Fruit fly (Drosophila melanogaster) whole organism, wandering third instar larva: ENCODE data around the gene mRpS11.

Experiments
- Abd-B ChIP-seq: fragments of >200 bp; optimal IDR thresholded peaks from 2 replicates; lab custom pipeline; 2017; ENCODE audit warnings: missing biosample characterization, missing genetic modification characterization
- CG32264 ChIP-seq: fragments of 200-800 bp; sonication (Bioruptor generic); optimal IDR thresholded peaks from 2 replicates; lab custom pipeline; 2016; ENCODE audit warnings: missing biosample characterization, missing genetic modification characterization
- CG9705 ChIP-seq: fragments of 200-800 bp; sonication (Bioruptor generic); optimal IDR thresholded peaks from 2 replicates; lab custom pipeline; 2018; ENCODE audit warnings: missing biosample characterization, mild to moderate bottlenecking, missing genetic modification characterization
- Dfd ChIP-seq: fragments of >200 bp; optimal IDR thresholded peaks from 2 replicates; lab custom pipeline; 2017; ENCODE audit warnings: missing biosample characterization, missing genetic modification characterization
- Dif ChIP-seq: fragments of 200-275, 200-300 bp; sonication (Bioruptor generic); optimal IDR thresholded peaks from 2 replicates; lab custom pipeline; 2018; ENCODE audit warnings: missing biosample characterization, missing genetic modification characterization; ENCODE audit not compliant: partially characterized antibody
- GATAd ChIP-seq: sonication (Bioruptor generic); optimal IDR thresholded peaks from 2 replicates; lab custom pipeline; 2016; ENCODE audit warnings: missing biosample characterization, missing genetic modification characterization
- HLH106 ChIP-seq: fragments of 200-800 bp; optimal IDR thresholded peaks from 3 replicates; lab custom pipeline; 2019; ENCODE audit warnings: missing biosample characterization, mild to moderate bottlenecking, missing genetic modification characterization, moderate library complexity
- Hr78 ChIP-seq: fragments of >200 bp; optimal IDR thresholded peaks from 2 replicates; lab custom pipeline; 2017; ENCODE audit warnings: missing biosample characterization, missing genetic modification characterization
- Hr83 ChIP-seq: fragments of 200-300 bp; sonication (Bioruptor generic); optimal IDR thresholded peaks from 2 replicates; lab custom pipeline; 2016; ENCODE audit warnings: missing biosample characterization, mild to moderate bottlenecking, missing genetic modification characterization, moderate library complexity; ENCODE audit not compliant: poor library complexity, severe bottlenecking
- Jra ChIP-seq: sonication (Bioruptor generic); optimal IDR thresholded peaks from 2 replicates; lab custom pipeline; 2016; ENCODE audit warnings: missing biosample characterization, missing genetic modification characterization
- Mio ChIP-seq: sonication (Bioruptor generic); optimal IDR thresholded peaks from 2 replicates; lab custom pipeline; 2016; ENCODE audit warnings: missing biosample characterization, missing genetic modification characterization
- Myc ChIP-seq: fragments of >200 bp; optimal IDR thresholded peaks from 2 replicates; lab custom pipeline; 2017
- N ChIP-seq: fragments of >200 bp; optimal IDR thresholded peaks from 2 replicates; lab custom pipeline; 2018; ENCODE audit warnings: missing biosample characterization, missing external identifiers, missing genetic modification characterization
- OdsH ChIP-seq: fragments of 200-800 bp; sonication (Bioruptor generic); optimal IDR thresholded peaks from 2 replicates; lab custom pipeline; 2016; ENCODE audit warnings: missing biosample characterization, mild to moderate bottlenecking, missing genetic modification characterization
- Rel ChIP-seq, 2 experiments: fragments of 200-800 bp; sonication (Bioruptor generic) in 1 of 2; optimal IDR thresholded peaks; 2 replicates in 1 of 2; 3 replicates in 1 of 2; lab custom pipeline; 2016 to 2019; ENCODE audit warnings: mild to moderate bottlenecking in 2 of 2, missing biosample characterization in 2 of 2, missing genetic modification characterization in 2 of 2, moderate library complexity in 1 of 2
- Sp1 ChIP-seq: fragments of 200-800 bp; sonication (Bioruptor generic); optimal IDR thresholded peaks from 3 replicates; lab custom pipeline; 2019; ENCODE audit warnings: missing biosample characterization, mild to moderate bottlenecking, missing genetic modification characterization, moderate library complexity
- Vsx2 ChIP-seq: fragments of 200-300, 225-300 bp; sonication (Bioruptor generic); optimal IDR thresholded peaks from 2 replicates; lab custom pipeline; 2018; ENCODE audit warnings: missing biosample characterization, missing genetic modification characterization; ENCODE audit not compliant: partially characterized antibody
- br ChIP-seq: fragments of 200-800 bp; sonication (Bioruptor generic); optimal IDR thresholded peaks from 2 replicates; lab custom pipeline; 2016; ENCODE audit warnings: missing biosample characterization, missing genetic modification characterization
- brk ChIP-seq: fragments of 200-800 bp; sonication (Bioruptor generic); optimal IDR thresholded peaks from 2 replicates; lab custom pipeline; 2016; ENCODE audit warnings: missing biosample characterization, mild to moderate bottlenecking, missing genetic modification characterization
- dl ChIP-seq, 2 experiments: fragments of 175-275, 200-275 bp in 1 of 2; fragments of 200-275 bp in 1 of 2; sonication (Bioruptor generic); optimal IDR thresholded peaks; lab custom pipeline; 2018; ENCODE audit warnings: mild to moderate bottlenecking in 2 of 2, missing biosample characterization in 2 of 2, missing genetic modification characterization in 2 of 2, moderate library complexity in 2 of 2; ENCODE audit not compliant: partially characterized antibody in 2 of 2, insufficient read depth in 1 of 2
- dmrt93B ChIP-seq: fragments of 200-800 bp; sonication (Bioruptor generic); optimal IDR thresholded peaks from 2 replicates; lab custom pipeline; 2018; ENCODE audit warnings: missing biosample characterization, mild to moderate bottlenecking, missing genetic modification characterization
- dsf ChIP-seq: sonication (Bioruptor generic); optimal IDR thresholded peaks from 2 replicates; lab custom pipeline; 2016; ENCODE audit warnings: missing biosample characterization, missing genetic modification characterization, borderline replicate concordance
- ey ChIP-seq: fragments of 200-800 bp; sonication (Bioruptor generic); optimal IDR thresholded peaks from 2 replicates; lab custom pipeline; 2016; ENCODE audit warnings: missing biosample characterization, missing genetic modification characterization
- foxo ChIP-seq, 2 experiments: fragments of 200-800 bp; sonication (Bioruptor generic); optimal IDR thresholded peaks; 2 replicates in 1 of 2; 3 replicates in 1 of 2; lab custom pipeline; 2016 to 2017; ENCODE audit warnings: missing biosample characterization in 2 of 2, missing genetic modification characterization in 2 of 2
- fru ChIP-seq: fragments of 200-800 bp; sonication (Bioruptor generic); optimal IDR thresholded peaks from 3 replicates; lab custom pipeline; 2016; ENCODE audit warnings: missing biosample characterization, mild to moderate bottlenecking, missing genetic modification characterization
- h ChIP-seq: fragments of 200-800 bp; sonication (Bioruptor generic); optimal IDR thresholded peaks from 3 replicates; lab custom pipeline; 2016; ENCODE audit warnings: missing biosample characterization, mild to moderate bottlenecking, missing genetic modification characterization
- jim ChIP-seq: fragments of 175-275, 200-325 bp; sonication (Bioruptor generic); optimal IDR thresholded peaks from 2 replicates; lab custom pipeline; 2016; ENCODE audit warnings: missing biosample characterization, mild to moderate bottlenecking, missing genetic modification characterization
- lola ChIP-seq: fragments of >200 bp; optimal IDR thresholded peaks from 2 replicates; lab custom pipeline; 2017; ENCODE audit warnings: missing biosample characterization, missing genetic modification characterization
- pan ChIP-seq: fragments of >200 bp; optimal IDR thresholded peaks from 2 replicates; lab custom pipeline; 2017
- psq ChIP-seq: fragments of 200-800 bp; sonication (Bioruptor generic); optimal IDR thresholded peaks from 3 replicates; lab custom pipeline; 2017; ENCODE audit warnings: missing biosample characterization, mild to moderate bottlenecking, missing genetic modification characterization, moderate library complexity
- sage ChIP-seq: fragments of 200-800 bp; sonication (Bioruptor generic); optimal IDR thresholded peaks from 2 replicates; lab custom pipeline; 2016; ENCODE audit warnings: missing biosample characterization, mild to moderate bottlenecking, missing genetic modification characterization
- sv ChIP-seq: fragments of 200-800 bp; sonication (Bioruptor generic); optimal IDR thresholded peaks from 3 replicates; lab custom pipeline; 2016; ENCODE audit warnings: missing biosample characterization, missing genetic modification characterization
- tai ChIP-seq: sonication (Bioruptor generic); optimal IDR thresholded peaks from 2 replicates; lab custom pipeline; 2016; ENCODE audit warnings: missing biosample characterization, missing genetic modification characterization
- usp ChIP-seq: fragments of >200 bp; optimal IDR thresholded peaks from 2 replicates; lab custom pipeline; 2017; ENCODE audit warnings: missing biosample characterization, missing genetic modification characterization
- woc ChIP-seq: sonication (Bioruptor generic); optimal IDR thresholded peaks from 2 replicates; lab custom pipeline; 2016; ENCODE audit warnings: missing biosample characterization, mild to moderate bottlenecking, missing genetic modification characterization

mRpS11 gene

dm6 chr3R:17059100-17059810, 13.3 kb upstream of the mRpS11 start (continued):
- TF ChIP-seq pan (lab: Kevin White, UChicago): no peak
- TF ChIP-seq Mio: no peak
- peak; percentile 38 for TF ChIP-seq h (GFP tag; lab: Kevin White, UChicago)
- TF ChIP-seq Myc (lab: Kevin White, UChicago): no peak

DNA sequence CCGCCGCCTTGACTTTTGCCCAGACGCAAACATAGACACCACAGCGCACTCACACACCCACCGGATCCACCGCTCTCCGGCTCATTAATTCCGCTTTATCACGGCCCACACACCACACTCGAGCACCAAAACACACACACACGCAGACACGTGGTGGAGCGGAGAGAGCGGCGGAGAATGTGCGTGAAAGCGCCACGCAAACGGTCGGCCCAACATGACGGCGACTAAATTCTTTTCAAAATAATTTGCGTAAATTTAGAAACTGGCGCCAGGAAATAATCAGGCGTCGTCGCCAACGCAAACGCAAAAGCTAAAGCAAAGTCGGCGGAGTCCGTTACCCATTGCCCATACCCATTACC, 12.7 kb upstream of the mRpS11 start:
- TF ChIP-seq jim (GFP tag; lab: Kevin White, UChicago) (no peak), fru (GFP tag; lab: Kevin White, UChicago) (no peak), Dif (GFP tag; lab: Kevin White, UChicago) (peak; percentile 34), GATAd (no peak), woc (GFP tag; lab: Kevin White, UChicago) (no peak), h (GFP tag; lab: Kevin White, UChicago) (no peak), Vsx2 (GFP tag; lab: Kevin White, UChicago) (no peak), tai (GFP tag; lab: Kevin White, UChicago) (no peak), dl (GFP tag; optimal IDR thresholded peaks at IDR 0.05; lab: Kevin White, UChicago; ENCODE audit: insufficient read depth in 1 of 2, partially characterized antibody in 2 of 2) (peak in 1 of 2 experiments; percentile 27), Dfd (GFP tag; lab: Kevin White, UChicago) (no peak)

DNA sequence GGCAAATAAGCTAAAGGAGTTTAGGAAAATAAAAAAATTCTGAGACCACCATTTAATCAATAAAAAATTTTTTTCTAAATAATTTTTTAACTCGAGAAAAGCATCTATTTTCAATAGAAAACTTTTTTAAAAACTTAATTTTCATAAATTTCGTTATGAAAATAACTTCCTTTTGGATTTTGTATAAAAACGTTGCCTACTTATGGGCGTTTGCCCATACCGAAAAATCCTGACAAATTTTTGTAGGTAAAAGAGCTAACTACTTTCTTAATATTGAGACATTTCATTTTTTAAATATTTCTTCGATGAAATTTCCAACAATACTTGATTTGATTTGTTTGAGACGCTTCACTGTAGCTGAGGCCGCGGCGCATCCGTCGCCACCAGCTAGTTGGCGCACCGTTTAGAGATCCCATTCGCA, 12.3 kb upstream of the mRpS11 start:
- TF ChIP-seq sv (GFP tag; lab: Kevin White, UChicago) (peak; percentile 32), Rel (GFP tag; optimal IDR thresholded peaks at IDR 0.05; lab: Kevin White, UChicago) (no peak), Rel (tag; optimal IDR thresholded peaks at IDR 0.05; lab: Kevin White, UChicago) (no peak), CG32264 (no peak), ey (GFP tag; lab: Kevin White, UChicago) (peak; percentile 31), foxo (GFP tag; optimal IDR thresholded peaks at IDR 0.05; lab: Kevin White, UChicago) (peak in 1 of 2 experiments; percentile 20), woc (GFP tag; lab: Kevin White, UChicago) (peak; percentile 20), fru (GFP tag; lab: Kevin White, UChicago) (peak; percentile 16), usp (no peak), psq (GFP tag; lab: Kevin White, UChicago) (peak; percentile 12), Mio (no peak), jim (GFP tag; lab: Kevin White, UChicago) (no peak), tai (GFP tag; lab: Kevin White, UChicago) (no peak)

DNA sequence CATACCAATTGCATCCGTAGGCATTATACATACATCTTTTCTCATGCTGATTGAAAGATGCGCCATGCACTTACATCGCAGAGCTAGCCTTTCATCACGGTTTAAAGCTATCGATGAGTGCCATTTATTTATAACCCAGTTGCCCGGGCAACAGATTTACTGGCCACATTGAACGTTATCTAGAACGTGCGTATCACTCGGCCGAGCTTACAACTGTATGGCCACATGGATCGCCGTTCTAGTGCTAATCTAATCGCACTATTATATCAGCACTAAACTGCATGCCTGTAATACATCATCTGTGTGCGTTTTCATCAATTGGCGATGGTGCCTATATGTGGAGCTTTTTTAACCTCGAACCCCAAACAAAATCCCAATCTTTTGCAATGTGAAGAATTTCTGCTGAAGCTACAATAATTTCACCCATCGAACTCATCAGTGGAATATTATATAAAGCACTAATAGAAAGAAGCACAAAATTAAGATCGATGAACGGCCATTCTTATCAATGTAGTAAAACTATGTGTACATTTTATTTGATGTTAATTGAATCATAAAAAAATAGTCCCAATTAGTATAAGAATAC, 11.6 kb upstream of the mRpS11 start:
- TF ChIP-seq N (GFP tag; lab: Kevin White, UChicago): no peak
- no peak for TF ChIP-seq usp
- no peak for TF ChIP-seq dsf
- TF ChIP-seq dmrt93B (GFP tag; lab: Kevin White, UChicago): no peak
- no peak for TF ChIP-seq Hr83 (GFP tag; lab: Kevin White, UChicago)
- TF ChIP-seq fru (GFP tag; lab: Kevin White, UChicago): no peak
- no peak for TF ChIP-seq h (GFP tag; lab: Kevin White, UChicago)
- no peak for TF ChIP-seq Vsx2 (GFP tag; lab: Kevin White, UChicago)
- TF ChIP-seq brk (GFP tag; lab: Kevin White, UChicago): no peak
- TF ChIP-seq Hr78 (GFP tag; lab: Kevin White, UChicago): no peak

DNA sequence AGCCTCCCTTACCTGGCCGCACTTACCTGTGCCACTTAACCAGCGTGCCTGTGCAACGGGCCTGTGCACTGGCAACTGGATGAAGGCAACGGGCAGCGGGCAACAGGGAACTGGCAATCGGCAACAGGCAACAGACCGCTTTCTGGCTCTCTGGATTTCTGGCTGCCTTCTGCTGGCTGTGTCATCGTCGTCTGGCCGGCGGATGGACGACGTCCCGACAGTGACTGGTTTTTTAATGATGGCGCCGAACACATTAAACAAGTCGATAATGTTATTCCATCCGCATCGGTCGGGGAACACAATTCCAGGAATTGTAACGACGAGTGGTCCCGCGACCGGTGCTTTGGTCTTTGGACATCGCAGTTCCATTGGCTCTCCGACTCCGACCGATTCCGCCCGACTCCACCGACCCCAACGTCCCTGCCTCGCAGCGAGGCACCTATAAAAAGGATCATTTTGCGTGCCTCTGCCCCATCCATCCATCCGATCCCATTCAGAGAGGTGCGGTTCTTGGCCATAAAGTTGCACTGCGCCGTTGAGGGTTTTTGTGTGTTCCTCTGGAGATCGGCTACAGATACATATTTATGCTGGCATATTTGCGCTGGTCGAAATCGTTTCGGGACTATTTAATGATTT, 10.7 kb upstream of the mRpS11 start:
- TF ChIP-seq woc (GFP tag; lab: Kevin White, UChicago): no peak
- no peak for TF ChIP-seq foxo (GFP tag; optimal IDR thresholded peaks at IDR 0.05; lab: Kevin White, UChicago)
- no peak for TF ChIP-seq Jra (GFP tag; lab: Kevin White, UChicago)
- no peak for TF ChIP-seq N (GFP tag; lab: Kevin White, UChicago)
- TF ChIP-seq GATAd: no peak
- no peak for TF ChIP-seq lola
- no peak for TF ChIP-seq Mio
- TF ChIP-seq OdsH (GFP tag; lab: Kevin White, UChicago): no peak
- peak; percentile 56 for TF ChIP-seq Dif (GFP tag; lab: Kevin White, UChicago)
- no peak for TF ChIP-seq Myc (lab: Kevin White, UChicago)
- TF ChIP-seq HLH106 (tag; lab: Kevin White, UChicago): peak; percentile 2
- no peak for TF ChIP-seq dsf
- TF ChIP-seq CG9705 (GFP tag; lab: Kevin White, UChicago): no peak
- peak; percentile 61 for TF ChIP-seq Rel (GFP tag; optimal IDR thresholded peaks at IDR 0.05; lab: Kevin White, UChicago)
- TF ChIP-seq Rel (tag; optimal IDR thresholded peaks at IDR 0.05; lab: Kevin White, UChicago): no peak
- TF ChIP-seq psq (GFP tag; lab: Kevin White, UChicago): peak; percentile 7
- TF ChIP-seq dl (GFP tag; optimal IDR thresholded peaks at IDR 0.05; lab: Kevin White, UChicago; ENCODE audit: insufficient read depth in 1 of 2, partially characterized antibody in 2 of 2): peak in 1 of 2 experiments; percentile 9
- TF ChIP-seq fru (GFP tag; lab: Kevin White, UChicago): peak; percentile 32
- TF ChIP-seq sv (GFP tag; lab: Kevin White, UChicago): no peak
- TF ChIP-seq brk (GFP tag; lab: Kevin White, UChicago): peak; percentile 79
- TF ChIP-seq sage (GFP tag; lab: Kevin White, UChicago): no peak
- no peak for TF ChIP-seq CG32264
- TF ChIP-seq pan (lab: Kevin White, UChicago): no peak
- no peak for TF ChIP-seq br (GFP tag; lab: Kevin White, UChicago)
- no peak for TF ChIP-seq Sp1
- TF ChIP-seq Abd-B: no peak
- TF ChIP-seq jim (GFP tag; lab: Kevin White, UChicago): no peak
- no peak for TF ChIP-seq h (GFP tag; lab: Kevin White, UChicago)
